Fruit fly (Drosophila melanogaster): ENCODE results near the gene CG13126.

DNA sequence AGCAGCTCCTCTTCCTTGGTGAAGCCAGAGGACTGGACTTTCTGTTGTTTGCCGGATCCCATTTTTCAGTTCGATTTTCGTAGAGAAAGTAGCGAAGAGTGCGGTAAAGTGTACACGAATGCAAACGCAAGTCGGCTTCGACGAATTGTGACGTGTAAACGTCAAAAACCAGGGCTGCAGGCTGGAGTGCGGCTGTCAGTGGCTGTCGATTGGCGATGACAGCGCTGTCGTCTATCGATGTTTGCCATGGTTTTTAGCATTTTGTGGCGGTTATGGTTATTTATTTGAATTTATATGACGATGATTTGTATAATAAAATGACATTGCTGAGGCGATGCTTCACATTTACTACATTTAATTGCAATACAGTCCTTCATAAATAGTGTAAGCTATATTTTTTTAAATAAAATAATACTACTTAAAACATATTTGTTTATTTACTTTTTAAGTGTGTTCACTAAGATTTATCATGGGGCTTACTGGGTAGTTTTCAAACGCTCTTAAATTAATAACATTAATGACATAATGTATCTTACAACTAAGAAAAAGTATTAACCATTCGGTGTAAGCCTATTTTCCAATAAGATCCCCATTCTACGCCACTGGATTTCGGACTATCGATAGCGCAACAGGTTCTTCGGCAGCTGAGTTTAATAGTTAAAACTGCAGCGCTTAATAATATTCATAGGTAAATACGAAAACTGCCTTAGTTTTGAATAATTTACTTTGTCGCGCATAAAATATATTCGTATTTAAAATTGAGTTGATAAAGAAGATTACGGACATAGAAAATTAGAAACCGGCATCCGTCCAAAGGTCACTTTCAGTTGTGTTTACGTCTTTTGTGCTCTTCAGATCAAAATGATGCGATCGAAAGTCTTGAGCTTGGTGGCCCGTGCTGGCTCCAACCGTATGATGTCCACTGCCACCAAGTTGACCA lies 35.7 kb downstream of the CG13126 start, which contains the start of the genes CG5885 and CG4598:
- no peak for TF ChIP-seq psq (optimal IDR thresholded peaks at IDR 0.05)
- TF ChIP-seq usp (GFP tag; optimal IDR thresholded peaks at IDR 0.05): no peak
- TF ChIP-seq pan (optimal IDR thresholded peaks at IDR 0.05): no peak
- TF ChIP-seq CG8478 (optimal IDR thresholded peaks at IDR 0.05): no peak

All from whole organism.